Fruit fly (Drosophila melanogaster) Kc167 (cell line): ENCODE results near the gene gish.

Source experiments
- insv ChIP-seq: fragments of >200 bp; optimal IDR thresholded peaks from 3 replicates; lab custom pipeline; 2018; ENCODE audit warnings: missing external identifiers
- ttk ChIP-seq: sonication (Bioruptor generic); optimal IDR thresholded peaks from 2 replicates; lab custom pipeline; 2017; ENCODE audit warnings: missing external identifiers

DNA sequence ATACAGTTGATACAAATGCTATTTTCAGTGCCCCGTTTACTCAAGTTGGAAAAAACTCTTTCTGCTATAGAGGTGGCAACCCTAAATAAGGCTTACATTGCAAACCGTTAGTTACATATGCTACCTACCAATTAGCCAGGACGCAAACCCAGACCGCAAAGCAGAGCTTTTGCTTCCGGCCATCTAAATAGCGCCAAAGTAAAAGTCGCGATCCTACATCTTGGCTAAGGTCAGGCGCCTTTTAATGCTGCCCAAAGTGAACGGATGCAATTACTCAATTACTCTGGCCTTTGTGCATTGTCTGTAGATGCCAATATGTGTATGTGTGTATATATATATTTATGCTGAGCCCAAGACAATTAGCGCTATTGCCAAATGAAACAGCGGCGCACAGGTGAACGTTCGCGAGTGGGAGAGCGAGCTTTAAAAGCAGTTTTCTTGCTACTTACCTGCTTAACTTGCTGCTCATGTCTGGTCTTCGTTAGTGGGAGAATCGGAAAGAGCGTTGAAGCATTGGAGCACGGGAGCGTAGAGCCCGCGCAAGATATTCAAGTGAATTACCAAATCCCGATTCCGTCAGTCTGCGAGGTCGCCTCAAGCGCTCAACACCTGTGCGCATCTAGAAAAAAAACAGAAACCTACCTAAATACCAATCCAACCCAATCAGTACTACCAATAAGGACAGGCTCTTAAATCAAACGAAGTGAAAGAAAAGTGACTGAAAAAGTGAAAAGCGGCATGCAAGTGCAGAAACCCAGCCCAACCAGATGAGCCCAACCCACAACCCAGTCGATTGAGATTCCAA is 33.1 kb downstream of the gish start, which contains the start of gene Zip89B:
- TF ChIP-seq ttk (lab: Kevin White, UChicago) (no peak), insv (lab: Kevin White, UChicago) (no peak)
